Worm (Caenorhabditis elegans) whole organism, late embryonic: ENCODE measurements around the gene F59A1.18.

Experiments
- C08G9.2 ChIP-seq: sonication (generic microtip); optimal IDR thresholded peaks from 2 replicates; lab custom pipeline; 2016; ENCODE audit warnings: mild to moderate bottlenecking, missing genetic modification characterization, moderate library complexity, missing compliant biosample characterization
- C38D4.7 ChIP-seq: fragments of 200-800 bp; sonication (Bioruptor generic); optimal IDR thresholded peaks from 2 replicates; lab custom pipeline; 2018; ENCODE audit warnings: mild to moderate bottlenecking, missing genetic modification characterization, moderate library complexity, missing compliant biosample characterization
- F13H6.1 ChIP-seq: sonication (generic microtip); optimal IDR thresholded peaks from 2 replicates; lab custom pipeline; 2016; ENCODE audit warnings: missing genetic modification characterization, missing compliant biosample characterization
- K02D7.2 ChIP-seq: sonication (generic microtip); optimal IDR thresholded peaks from 2 replicates; lab custom pipeline; 2017; ENCODE audit warnings: mild to moderate bottlenecking, missing genetic modification characterization, missing compliant biosample characterization
- K09A11.1 ChIP-seq: sonication (generic microtip); optimal IDR thresholded peaks from 2 replicates; lab custom pipeline; 2017; ENCODE audit warnings: antibody characterized with exemption, mild to moderate bottlenecking, missing genetic modification characterization, missing compliant biosample characterization; ENCODE audit not compliant: insufficient read depth
- ama-1 ChIP-seq: fragments of 150-350 bp; optimal IDR thresholded peaks from 2 replicates; lab custom pipeline; 2014
- ceh-18 ChIP-seq: sonication (generic microtip); optimal IDR thresholded peaks from 2 replicates; lab custom pipeline; 2016; ENCODE audit warnings: missing genetic modification characterization, missing compliant biosample characterization
- ceh-19 ChIP-seq: fragments of 200-800 bp; sonication (Bioruptor generic); optimal IDR thresholded peaks from 2 replicates; lab custom pipeline; 2018; ENCODE audit warnings: mild to moderate bottlenecking, missing genetic modification characterization, missing compliant biosample characterization
- ceh-34 ChIP-seq: sonication (generic microtip); optimal IDR thresholded peaks from 2 replicates; lab custom pipeline; 2016; ENCODE audit warnings: mild to moderate bottlenecking, missing genetic modification characterization, missing compliant biosample characterization
- ceh-45 ChIP-seq: fragments of 200-800 bp; sonication (Bioruptor generic); IDR thresholded peaks from 2 replicates; pipeline ENCODE4 v1.3.6; 2022; ENCODE audit warnings: missing genetic modification reagents, missing genetic modification characterization, missing compliant biosample characterization
- che-1 ChIP-seq: sonication (generic microtip); optimal IDR thresholded peaks from 2 replicates; lab custom pipeline; 2016; ENCODE audit warnings: mild to moderate bottlenecking, missing genetic modification characterization, missing compliant biosample characterization
- dmd-4 ChIP-seq: sonication (generic microtip); optimal IDR thresholded peaks from 2 replicates; lab custom pipeline; 2016; ENCODE audit warnings: borderline replicate concordance, missing genetic modification characterization, missing compliant biosample characterization
- dve-1 ChIP-seq: sonication (generic microtip); optimal IDR thresholded peaks from 2 replicates; lab custom pipeline; 2017; ENCODE audit warnings: antibody characterized with exemption, mild to moderate bottlenecking, missing genetic modification characterization, missing compliant biosample characterization
- elt-4 ChIP-seq: sonication (generic microtip); optimal IDR thresholded peaks from 2 replicates; lab custom pipeline; 2016; ENCODE audit warnings: missing genetic modification characterization, missing compliant biosample characterization
- fkh-10 ChIP-seq: fragments of 150-350 bp; optimal IDR thresholded peaks from 2 replicates; lab custom pipeline; 2014; ENCODE audit warnings: missing biosample characterization, missing genetic modification reagents, missing genetic modification characterization
- fkh-6 ChIP-seq: sonication (generic microtip); optimal IDR thresholded peaks from 2 replicates; lab custom pipeline; 2016; ENCODE audit warnings: missing genetic modification characterization, missing compliant biosample characterization
- gmeb-2 ChIP-seq: sonication (generic microtip); optimal IDR thresholded peaks from 2 replicates; lab custom pipeline; 2016; ENCODE audit warnings: missing genetic modification characterization, inconsistent platforms, missing compliant biosample characterization
- hlh-13 ChIP-seq: fragments of 200-800 bp; sonication (Bioruptor generic); optimal IDR thresholded peaks from 2 replicates; lab custom pipeline; 2018; ENCODE audit warnings: mild to moderate bottlenecking, missing genetic modification characterization, missing compliant biosample characterization
- hlh-15 ChIP-seq: sonication (generic microtip); optimal IDR thresholded peaks from 2 replicates; lab custom pipeline; 2016; ENCODE audit warnings: missing genetic modification characterization, missing compliant biosample characterization
- hlh-30 ChIP-seq: sonication (generic microtip); optimal IDR thresholded peaks from 2 replicates; lab custom pipeline; 2017; ENCODE audit warnings: antibody characterized with exemption, missing genetic modification characterization, missing compliant biosample characterization; ENCODE audit not compliant: insufficient read depth
- hlh-6 ChIP-seq: sonication (generic microtip); optimal IDR thresholded peaks from 2 replicates; lab custom pipeline; 2016; ENCODE audit warnings: missing genotype, missing genetic modification characterization, missing compliant biosample characterization
- lim-6 ChIP-seq: sonication (generic microtip); optimal IDR thresholded peaks from 2 replicates; lab custom pipeline; 2016; ENCODE audit warnings: missing genetic modification characterization, missing compliant biosample characterization
- mec-3 ChIP-seq: sonication (generic microtip); optimal IDR thresholded peaks from 2 replicates; lab custom pipeline; 2016; ENCODE audit warnings: borderline replicate concordance, missing genetic modification characterization, missing compliant biosample characterization
- nfya-1 ChIP-seq: sonication (generic microtip); optimal IDR thresholded peaks from 2 replicates; lab custom pipeline; 2017; ENCODE audit warnings: missing genetic modification characterization, mild to moderate bottlenecking, missing compliant biosample characterization, antibody characterized with exemption, moderate library complexity
- pax-1 ChIP-seq: fragments of 150-350 bp; optimal IDR thresholded peaks from 2 replicates; lab custom pipeline; 2014; ENCODE audit warnings: missing biosample characterization, missing genetic modification characterization
- pha-2 ChIP-seq: sonication (generic microtip); optimal IDR thresholded peaks from 2 replicates; lab custom pipeline; 2017; ENCODE audit warnings: mild to moderate bottlenecking, missing genetic modification characterization, missing compliant biosample characterization
- pros-1 ChIP-seq: fragments of 150-350 bp; optimal IDR thresholded peaks from 2 replicates; lab custom pipeline; 2014; ENCODE audit warnings: missing biosample characterization, missing genetic modification reagents, missing genetic modification characterization
- ref-2 ChIP-seq: sonication (generic microtip); optimal IDR thresholded peaks from 2 replicates; lab custom pipeline; 2016; ENCODE audit warnings: missing genetic modification characterization, missing compliant biosample characterization
- rnt-1 ChIP-seq: sonication (generic microtip); optimal IDR thresholded peaks from 2 replicates; lab custom pipeline; 2016; ENCODE audit warnings: missing genetic modification characterization, missing compliant biosample characterization
- sdc-2 ChIP-seq: sonication (generic microtip); optimal IDR thresholded peaks from 2 replicates; lab custom pipeline; 2016; ENCODE audit warnings: missing genotype, missing genetic modification characterization, missing compliant biosample characterization
- tbx-2 ChIP-seq: sonication (generic microtip); optimal IDR thresholded peaks from 2 replicates; lab custom pipeline; 2016; ENCODE audit warnings: missing genetic modification characterization, missing compliant biosample characterization
- tbx-7 ChIP-seq: sonication (generic microtip); optimal IDR thresholded peaks from 2 replicates; lab custom pipeline; 2016; ENCODE audit warnings: missing genotype, missing genetic modification characterization, missing compliant biosample characterization
- ttx-3 ChIP-seq: sonication (generic microtip); optimal IDR thresholded peaks from 2 replicates; lab custom pipeline; 2016; ENCODE audit warnings: missing genetic modification reagents, missing genetic modification characterization, missing compliant biosample characterization
- unc-3 ChIP-seq, 2 experiments: fragments of 200-800 bp in 1 of 2; sonication (Bioruptor generic) in 1 of 2; sonication (generic microtip) in 1 of 2; conservative IDR thresholded peaks in 1 of 2; optimal IDR thresholded peaks in 1 of 2; 2 replicates each; pipeline versions ENCODE4 v1.3.6 to Lab custom; 2016 to 2022; ENCODE audit warnings: missing compliant biosample characterization in 2 of 2, missing genetic modification characterization in 2 of 2, missing genetic modification reagents in 1 of 2
- unc-42 ChIP-seq: sonication (generic microtip); optimal IDR thresholded peaks from 2 replicates; lab custom pipeline; 2016; ENCODE audit warnings: missing genotype, missing genetic modification characterization, missing compliant biosample characterization
- unc-55 ChIP-seq: sonication (generic microtip); optimal IDR thresholded peaks from 2 replicates; lab custom pipeline; 2017; ENCODE audit warnings: missing biosample characterization, missing genetic modification reagents, missing genetic modification characterization
- zip-5 ChIP-seq: sonication (generic microtip); optimal IDR thresholded peaks from 2 replicates; lab custom pipeline; 2016; ENCODE audit warnings: missing genetic modification characterization, missing compliant biosample characterization
- ztf-16 ChIP-seq: sonication (generic microtip); optimal IDR thresholded peaks from 2 replicates; lab custom pipeline; 2017; ENCODE audit warnings: missing genetic modification characterization, missing compliant biosample characterization

Gene F59A1.18

DNA sequence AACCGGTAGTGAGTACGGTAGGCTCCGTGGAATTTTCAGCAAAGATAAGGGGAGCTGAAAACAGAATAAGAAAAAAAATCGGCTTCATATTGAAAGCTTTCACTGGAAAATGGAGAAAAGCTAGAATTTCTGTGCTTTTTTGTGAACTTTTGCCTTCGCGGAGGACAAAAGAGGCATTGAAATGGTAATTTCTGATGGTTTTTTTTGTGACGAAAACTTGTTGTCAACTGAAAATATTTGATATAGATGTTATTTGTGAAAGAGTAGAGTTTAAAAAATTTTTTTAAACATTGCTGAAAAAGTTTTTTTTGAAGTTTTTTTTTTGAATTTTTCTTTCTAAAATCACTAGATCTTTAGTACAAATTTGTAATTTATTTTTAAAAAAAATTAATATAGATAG lies at the start of gene F59A1.18:
Gene F59A1.18 (minus strand): TSS at position 101 of the 400 bp plus-strand sequence.
- TF ChIP-seq pha-2 (tag; lab: Kevin White, UChicago) (no peak), pax-1 (no peak), ttx-3 (no peak), K02D7.2 (tag; lab: Kevin White, UChicago) (no peak), ceh-45 (GFP tag; lab: Robert Waterston, UW) (no peak), ztf-16 (tag; lab: Kevin White, UChicago) (no peak), mec-3 (tag; lab: Kevin White, UChicago) (no peak), ref-2 (tag; lab: Kevin White, UChicago) (no peak), elt-4 (no peak), lim-6 (tag; lab: Kevin White, UChicago) (no peak), zip-5 (tag; lab: Kevin White, UChicago) (no peak), gmeb-2 (tag; lab: Kevin White, UChicago) (no peak), ceh-34 (tag; lab: Kevin White, UChicago) (no peak), ama-1 (no peak), F13H6.1 (tag; lab: Kevin White, UChicago) (no peak), hlh-13 (GFP tag; lab: Kevin White, UChicago) (no peak), hlh-30 (tag; lab: Kevin White, UChicago) (no peak), C08G9.2 (no peak), sdc-2 (no peak), K09A11.1 (no peak)

DNA sequence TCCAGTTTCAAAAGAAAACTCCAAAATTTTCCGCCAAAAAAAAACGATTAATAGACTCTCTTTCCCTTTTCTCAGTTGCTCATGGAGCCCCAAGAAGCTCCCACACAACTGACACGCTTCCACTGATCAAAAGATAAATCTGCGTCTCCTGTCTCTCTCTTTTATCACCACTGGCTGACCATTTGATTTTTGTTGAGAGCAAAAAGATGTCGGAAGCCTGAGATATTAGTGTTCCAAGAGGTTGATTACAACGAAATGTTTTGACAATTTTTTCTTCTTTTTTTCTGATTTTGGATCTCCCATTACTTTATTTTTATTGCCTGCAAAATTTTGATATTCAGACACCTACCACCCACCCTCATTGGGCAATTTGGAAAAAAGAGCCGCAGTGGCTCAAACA lies 45.8 kb upstream of the F59A1.18 start, which contains the start of gene twk-42:
Gene twk-42 (minus strand): TSS at position 101 of the 400 bp plus-strand sequence.
- no peak for TF ChIP-seq K02D7.2 (tag; lab: Kevin White, UChicago)
- no peak for TF ChIP-seq hlh-15 (tag; lab: Kevin White, UChicago)
- no peak for TF ChIP-seq pros-1 (tag; lab: Kevin White, UChicago)
- no peak for TF ChIP-seq ref-2 (tag; lab: Kevin White, UChicago)
- no peak for TF ChIP-seq pha-2 (tag; lab: Kevin White, UChicago)
- no peak for TF ChIP-seq sdc-2
- TF ChIP-seq nfya-1 (tag; lab: Kevin White, UChicago) = no peak
- TF ChIP-seq hlh-6 = no peak
- TF ChIP-seq lim-6 (tag; lab: Kevin White, UChicago) = no peak
- TF ChIP-seq fkh-6 (tag; lab: Kevin White, UChicago) = no peak
- no peak for TF ChIP-seq mec-3 (tag; lab: Kevin White, UChicago)
- no peak for TF ChIP-seq dmd-4 (tag; lab: Kevin White, UChicago)
- TF ChIP-seq fkh-10 = no peak
- TF ChIP-seq rnt-1 (tag; lab: Kevin White, UChicago) = no peak

ce11 chrV:17728757-17729156 lies 42.0 kb upstream of the F59A1.18 start:
- TF ChIP-seq ceh-18 (peak; percentile 29), ceh-19 (no peak), unc-55 (GFP tag; lab: Kevin White, UChicago) (peak; percentile 75), F13H6.1 (tag; lab: Kevin White, UChicago) (no peak), tbx-7 (no peak), unc-3 (GFP tag; conservative IDR thresholded peaks at IDR 0.05; lab: Robert Waterston, UW) (no peak), unc-3 (tag; optimal IDR thresholded peaks at IDR 0.05; lab: Kevin White, UChicago) (no peak), che-1 (tag; lab: Kevin White, UChicago) (no peak)

- TF ChIP-seq dve-1 (peak; percentile 84), hlh-13 (GFP tag; lab: Kevin White, UChicago) (no peak), lim-6 (tag; lab: Kevin White, UChicago) (no peak), tbx-2 (tag; lab: Kevin White, UChicago) (no peak), C38D4.7 (GFP tag; lab: Kevin White, UChicago) (no peak), unc-3 (GFP tag; conservative IDR thresholded peaks at IDR 0.05; lab: Robert Waterston, UW) (no peak), unc-3 (tag; optimal IDR thresholded peaks at IDR 0.05; lab: Kevin White, UChicago) (no peak), unc-42 (tag; lab: Kevin White, UChicago) (no peak)
Measured at ce11 chrV:17728336-17728735, 41.6 kb upstream of the F59A1.18 start.
